Fruit fly (Drosophila melanogaster) whole organism, adult: Measurements from ENCODE around the gene CG2186.

Experiments used
- CG33017 ChIP-seq: fragments of 200-800 bp; sonication (Bioruptor generic); optimal IDR thresholded peaks from 2 replicates; lab custom pipeline; 2018; ENCODE audit warnings: missing biosample characterization, mild to moderate bottlenecking, missing genetic modification characterization, moderate library complexity
- CG5204 ChIP-seq: fragments of 200-800 bp; sonication (Bioruptor generic); optimal IDR thresholded peaks from 2 replicates; lab custom pipeline; 2016; ENCODE audit warnings: missing biosample characterization, missing genetic modification characterization
- CG7101 ChIP-seq: fragments of 200-800 bp; sonication (Bioruptor generic); optimal IDR thresholded peaks from 2 replicates; lab custom pipeline; 2018; ENCODE audit warnings: missing biosample characterization, mild to moderate bottlenecking, missing genetic modification characterization, moderate library complexity
- Clk ChIP-seq: fragments of 200-800 bp; sonication (Bioruptor generic); optimal IDR thresholded peaks from 2 replicates; lab custom pipeline; 2017; ENCODE audit warnings: missing biosample characterization, missing genetic modification characterization
- Crg-1 ChIP-seq: fragments of 200-800 bp; sonication (Bioruptor generic); optimal IDR thresholded peaks from 2 replicates; lab custom pipeline; 2016; ENCODE audit warnings: missing biosample characterization, missing genetic modification characterization
- Mnt ChIP-seq: fragments of 200-800 bp; sonication (Bioruptor generic); optimal IDR thresholded peaks from 2 replicates; lab custom pipeline; 2016; ENCODE audit warnings: missing biosample characterization, mild to moderate bottlenecking, missing genetic modification characterization
- cic ChIP-seq: fragments of 200-800 bp; sonication (Bioruptor generic); optimal IDR thresholded peaks from 2 replicates; lab custom pipeline; 2017; ENCODE audit warnings: missing biosample characterization, mild to moderate bottlenecking, missing genetic modification characterization, moderate library complexity
- kay ChIP-seq: fragments of 200-800 bp; sonication (Bioruptor generic); peaks from one replicate; lab custom pipeline; 2016; ENCODE audit warnings: missing biosample characterization, missing genetic modification characterization, borderline replicate concordance
- ovo ChIP-seq: fragments of 200-800 bp; sonication (Bioruptor generic); optimal IDR thresholded peaks from 2 replicates; lab custom pipeline; 2016; ENCODE audit warnings: missing biosample characterization, missing genetic modification characterization
- toe ChIP-seq: fragments of 200-800 bp; sonication (Bioruptor generic); optimal IDR thresholded peaks from 2 replicates; lab custom pipeline; 2016; ENCODE audit warnings: missing biosample characterization, missing genetic modification characterization

- TF ChIP-seq Clk (GFP tag; lab: Kevin White, UChicago) = no peak
- TF ChIP-seq toe (GFP tag; lab: Kevin White, UChicago) = no peak
- peak; percentile 69 for TF ChIP-seq cic (GFP tag; lab: Kevin White, UChicago)
- no peak for TF ChIP-seq Mnt (GFP tag; lab: Kevin White, UChicago)
- no peak for TF ChIP-seq Crg-1 (GFP tag; lab: Kevin White, UChicago)
- TF ChIP-seq kay (GFP tag; lab: Kevin White, UChicago) = peak; percentile 49
- TF ChIP-seq ovo (GFP tag; lab: Kevin White, UChicago) = no peak
- no peak for TF ChIP-seq CG7101 (tag; lab: Kevin White, UChicago)
- no peak for TF ChIP-seq CG5204 (GFP tag; lab: Kevin White, UChicago)
- no peak for TF ChIP-seq CG33017
Observed at dm6 chrX:10887643-10888042, 30.2 kb downstream of the CG2186 start.
